Fruit fly (Drosophila melanogaster) whole organism, wandering third instar larva: Measurements from ENCODE around the gene GlnRS.

Source experiments
- Abd-B ChIP-seq: fragments of >200 bp; optimal IDR thresholded peaks from 2 replicates; lab custom pipeline; 2017; ENCODE audit warnings: missing biosample characterization, missing genetic modification characterization
- CG32264 ChIP-seq: fragments of 200-800 bp; sonication (Bioruptor generic); optimal IDR thresholded peaks from 2 replicates; lab custom pipeline; 2016; ENCODE audit warnings: missing biosample characterization, missing genetic modification characterization
- CrebA ChIP-seq: fragments of 200-800 bp; sonication (Bioruptor generic); optimal IDR thresholded peaks from 2 replicates; lab custom pipeline; 2016; ENCODE audit warnings: missing biosample characterization, mild to moderate bottlenecking, missing genetic modification characterization, borderline replicate concordance
- Dfd ChIP-seq: fragments of >200 bp; optimal IDR thresholded peaks from 2 replicates; lab custom pipeline; 2017; ENCODE audit warnings: missing biosample characterization, missing genetic modification characterization
- Dif ChIP-seq: fragments of 200-275, 200-300 bp; sonication (Bioruptor generic); optimal IDR thresholded peaks from 2 replicates; lab custom pipeline; 2018; ENCODE audit warnings: missing biosample characterization, missing genetic modification characterization; ENCODE audit not compliant: partially characterized antibody
- GATAd ChIP-seq: sonication (Bioruptor generic); optimal IDR thresholded peaks from 2 replicates; lab custom pipeline; 2016; ENCODE audit warnings: missing biosample characterization, missing genetic modification characterization
- Hnf4 ChIP-seq: fragments of 200-800 bp; sonication (Bioruptor generic); optimal IDR thresholded peaks from 2 replicates; lab custom pipeline; 2016; ENCODE audit warnings: missing biosample characterization, mild to moderate bottlenecking, missing genetic modification characterization
- Hr78 ChIP-seq: fragments of >200 bp; optimal IDR thresholded peaks from 2 replicates; lab custom pipeline; 2017; ENCODE audit warnings: missing biosample characterization, missing genetic modification characterization
- Hr83 ChIP-seq: fragments of 200-300 bp; sonication (Bioruptor generic); optimal IDR thresholded peaks from 2 replicates; lab custom pipeline; 2016; ENCODE audit warnings: missing biosample characterization, mild to moderate bottlenecking, missing genetic modification characterization, moderate library complexity; ENCODE audit not compliant: poor library complexity, severe bottlenecking
- Jra ChIP-seq: sonication (Bioruptor generic); optimal IDR thresholded peaks from 2 replicates; lab custom pipeline; 2016; ENCODE audit warnings: missing biosample characterization, missing genetic modification characterization
- Mio ChIP-seq: sonication (Bioruptor generic); optimal IDR thresholded peaks from 2 replicates; lab custom pipeline; 2016; ENCODE audit warnings: missing biosample characterization, missing genetic modification characterization
- Myc ChIP-seq: fragments of >200 bp; optimal IDR thresholded peaks from 2 replicates; lab custom pipeline; 2017
- OdsH ChIP-seq: fragments of 200-800 bp; sonication (Bioruptor generic); optimal IDR thresholded peaks from 2 replicates; lab custom pipeline; 2016; ENCODE audit warnings: missing biosample characterization, mild to moderate bottlenecking, missing genetic modification characterization
- Rel ChIP-seq, 2 experiments: fragments of 200-800 bp; sonication (Bioruptor generic) in 1 of 2; optimal IDR thresholded peaks; 2 replicates in 1 of 2; 3 replicates in 1 of 2; lab custom pipeline; 2016 to 2019; ENCODE audit warnings: mild to moderate bottlenecking in 2 of 2, missing biosample characterization in 2 of 2, missing genetic modification characterization in 2 of 2, moderate library complexity in 1 of 2
- Vsx2 ChIP-seq: fragments of 200-300, 225-300 bp; sonication (Bioruptor generic); optimal IDR thresholded peaks from 2 replicates; lab custom pipeline; 2018; ENCODE audit warnings: missing biosample characterization, missing genetic modification characterization; ENCODE audit not compliant: partially characterized antibody
- br ChIP-seq: fragments of 200-800 bp; sonication (Bioruptor generic); optimal IDR thresholded peaks from 2 replicates; lab custom pipeline; 2016; ENCODE audit warnings: missing biosample characterization, missing genetic modification characterization
- brk ChIP-seq: fragments of 200-800 bp; sonication (Bioruptor generic); optimal IDR thresholded peaks from 2 replicates; lab custom pipeline; 2016; ENCODE audit warnings: missing biosample characterization, mild to moderate bottlenecking, missing genetic modification characterization
- dl ChIP-seq, 2 experiments: fragments of 175-275, 200-275 bp in 1 of 2; fragments of 200-275 bp in 1 of 2; sonication (Bioruptor generic); optimal IDR thresholded peaks; lab custom pipeline; 2018; ENCODE audit warnings: mild to moderate bottlenecking in 2 of 2, missing biosample characterization in 2 of 2, missing genetic modification characterization in 2 of 2, moderate library complexity in 2 of 2; ENCODE audit not compliant: partially characterized antibody in 2 of 2, insufficient read depth in 1 of 2
- dmrt93B ChIP-seq: fragments of 200-800 bp; sonication (Bioruptor generic); optimal IDR thresholded peaks from 2 replicates; lab custom pipeline; 2018; ENCODE audit warnings: missing biosample characterization, mild to moderate bottlenecking, missing genetic modification characterization
- fru ChIP-seq: fragments of 200-800 bp; sonication (Bioruptor generic); optimal IDR thresholded peaks from 3 replicates; lab custom pipeline; 2016; ENCODE audit warnings: missing biosample characterization, mild to moderate bottlenecking, missing genetic modification characterization
- h ChIP-seq: fragments of 200-800 bp; sonication (Bioruptor generic); optimal IDR thresholded peaks from 3 replicates; lab custom pipeline; 2016; ENCODE audit warnings: missing biosample characterization, mild to moderate bottlenecking, missing genetic modification characterization
- jim ChIP-seq: fragments of 175-275, 200-325 bp; sonication (Bioruptor generic); optimal IDR thresholded peaks from 2 replicates; lab custom pipeline; 2016; ENCODE audit warnings: missing biosample characterization, mild to moderate bottlenecking, missing genetic modification characterization
- pan ChIP-seq: fragments of >200 bp; optimal IDR thresholded peaks from 2 replicates; lab custom pipeline; 2017
- psq ChIP-seq: fragments of 200-800 bp; sonication (Bioruptor generic); optimal IDR thresholded peaks from 3 replicates; lab custom pipeline; 2017; ENCODE audit warnings: missing biosample characterization, mild to moderate bottlenecking, missing genetic modification characterization, moderate library complexity
- rgr ChIP-seq: fragments of 200-800 bp; sonication (Bioruptor generic); optimal IDR thresholded peaks from 3 replicates; lab custom pipeline; 2016; ENCODE audit warnings: missing biosample characterization, mild to moderate bottlenecking, missing genetic modification characterization
- sage ChIP-seq: fragments of 200-800 bp; sonication (Bioruptor generic); optimal IDR thresholded peaks from 2 replicates; lab custom pipeline; 2016; ENCODE audit warnings: missing biosample characterization, mild to moderate bottlenecking, missing genetic modification characterization
- sv ChIP-seq: fragments of 200-800 bp; sonication (Bioruptor generic); optimal IDR thresholded peaks from 3 replicates; lab custom pipeline; 2016; ENCODE audit warnings: missing biosample characterization, missing genetic modification characterization
- tai ChIP-seq: sonication (Bioruptor generic); optimal IDR thresholded peaks from 2 replicates; lab custom pipeline; 2016; ENCODE audit warnings: missing biosample characterization, missing genetic modification characterization

Gene GlnRS

dm6 chr3R:25297678-25298077 lies 32.2 kb upstream of the GlnRS start, which contains the start of gene CG31097:
TSS of gene CG31097 (minus strand) at chr3R:25297778.
- TF ChIP-seq tai (GFP tag; lab: Kevin White, UChicago) (no peak), psq (GFP tag; lab: Kevin White, UChicago) (no peak), sv (no peak), sage (GFP tag; lab: Kevin White, UChicago) (no peak), Vsx2 (GFP tag; lab: Kevin White, UChicago) (no peak), Hr83 (GFP tag; lab: Kevin White, UChicago) (no peak), Abd-B (no peak), Hr78 (GFP tag; lab: Kevin White, UChicago) (no peak), Dif (GFP tag; lab: Kevin White, UChicago) (no peak), Mio (GFP tag; lab: Kevin White, UChicago) (no peak), Rel (GFP tag; optimal IDR thresholded peaks at IDR 0.05; lab: Kevin White, UChicago) (no peak), Rel (tag; optimal IDR thresholded peaks at IDR 0.05; lab: Kevin White, UChicago) (no peak), Myc (no peak), CG32264 (GFP tag; lab: Kevin White, UChicago) (no peak), fru (GFP tag; lab: Kevin White, UChicago) (no peak), GATAd (GFP tag; lab: Kevin White, UChicago) (no peak), brk (GFP tag; lab: Kevin White, UChicago) (no peak), Hnf4 (GFP tag; lab: Kevin White, UChicago) (no peak)

- TF ChIP-seq Hr78 (GFP tag; lab: Kevin White, UChicago) = no peak
- no peak for TF ChIP-seq pan
- peak; percentile 7 for TF ChIP-seq sage (GFP tag; lab: Kevin White, UChicago)
- no peak for TF ChIP-seq sv
- TF ChIP-seq rgr (GFP tag; lab: Kevin White, UChicago) = peak; percentile 33
- TF ChIP-seq fru (GFP tag; lab: Kevin White, UChicago) = peak; percentile 39
- peak; percentile 12 for TF ChIP-seq Hr83 (GFP tag; lab: Kevin White, UChicago)
- TF ChIP-seq Hnf4 (GFP tag; lab: Kevin White, UChicago) = peak; percentile 40
- TF ChIP-seq CrebA (GFP tag; lab: Kevin White, UChicago) = peak; percentile 82
- TF ChIP-seq dl (GFP tag; optimal IDR thresholded peaks at IDR 0.05; lab: Kevin White, UChicago; ENCODE audit: insufficient read depth in 1 of 2, partially characterized antibody in 2 of 2) = peak in 1 of 2 experiments; percentile 60
- no peak for TF ChIP-seq Rel (GFP tag; optimal IDR thresholded peaks at IDR 0.05; lab: Kevin White, UChicago)
- peak; percentile 84 for TF ChIP-seq Rel (tag; optimal IDR thresholded peaks at IDR 0.05; lab: Kevin White, UChicago)
- TF ChIP-seq Dif (GFP tag; lab: Kevin White, UChicago) = peak; percentile 7
- peak; percentile 32 for TF ChIP-seq Jra (GFP tag; lab: Kevin White, UChicago)
- TF ChIP-seq Vsx2 (GFP tag; lab: Kevin White, UChicago) = peak; percentile 37
- peak; percentile 14 for TF ChIP-seq br
- peak; percentile 93 for TF ChIP-seq h (GFP tag; lab: Kevin White, UChicago)
- no peak for TF ChIP-seq psq (GFP tag; lab: Kevin White, UChicago)
These were observed 29.9 kb upstream of the GlnRS start, which contains the start of gene CG31102 for dm6 chr3R:25295320-25296020. TSS of gene CG31102 (minus strand) at chr3R:25295594.

- TF ChIP-seq rgr (GFP tag; lab: Kevin White, UChicago) (peak; percentile 21), OdsH (GFP tag; lab: Kevin White, UChicago) (peak; percentile 16), Rel (GFP tag; optimal IDR thresholded peaks at IDR 0.05; lab: Kevin White, UChicago) (peak; percentile 85), Rel (tag; optimal IDR thresholded peaks at IDR 0.05; lab: Kevin White, UChicago) (no peak), dmrt93B (GFP tag; lab: Kevin White, UChicago) (no peak), psq (GFP tag; lab: Kevin White, UChicago) (no peak), Dfd (GFP tag; lab: Kevin White, UChicago) (no peak), h (GFP tag; lab: Kevin White, UChicago) (peak; percentile 64), pan (no peak), jim (GFP tag; lab: Kevin White, UChicago) (no peak), CrebA (GFP tag; lab: Kevin White, UChicago) (peak; percentile 93), sage (GFP tag; lab: Kevin White, UChicago) (peak; percentile 67), brk (GFP tag; lab: Kevin White, UChicago) (peak; percentile 74), Abd-B (no peak)
These were observed 27.4 kb upstream of the GlnRS start, which contains the start of gene CG31098 for dm6 chr3R:25292864-25293284. TSS of gene CG31098 (minus strand) at chr3R:25292977.

dm6 chr3R:25289589-25289988 lies 24.1 kb upstream of the GlnRS start, which contains the start of gene CG11893:
TSS of gene CG11893 (plus strand) at chr3R:25289889.
- TF ChIP-seq sv = no peak
